Fruit fly (Drosophila melanogaster): Measurements from ENCODE around the gene Fancd2.

The Fancd2 gene

DNA sequence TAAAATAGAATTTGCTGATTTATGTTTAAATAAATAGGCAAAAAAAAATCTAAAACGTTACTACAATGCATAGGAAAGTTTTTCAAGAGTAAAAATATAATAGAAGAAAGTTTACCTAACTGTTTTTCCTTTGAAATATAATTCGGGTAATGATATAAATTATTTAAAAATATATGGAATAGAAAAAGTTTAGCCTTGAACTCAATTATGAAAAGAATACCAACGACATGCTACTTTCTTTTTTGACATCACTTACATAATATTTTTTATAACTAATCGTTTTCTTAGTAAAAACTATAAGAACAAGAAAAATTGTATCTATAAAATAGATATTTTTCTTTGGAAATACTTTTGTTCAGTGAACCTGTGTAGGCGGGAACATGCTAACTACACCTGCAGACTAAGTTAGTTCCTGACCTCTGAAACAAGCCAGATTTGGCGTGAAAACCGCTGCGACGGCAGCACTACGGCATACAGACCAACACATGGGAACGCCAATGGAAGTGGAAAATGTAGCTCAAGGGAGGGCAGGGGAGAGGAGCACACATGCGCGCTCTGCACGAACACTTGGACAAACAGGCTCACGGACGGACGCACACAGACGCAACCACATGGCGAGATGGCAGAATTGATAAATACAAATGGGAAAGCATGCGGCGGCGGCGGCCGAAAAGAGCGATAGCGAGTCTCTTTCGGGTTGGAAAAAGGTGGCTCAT, 13.6 kb upstream of the Fancd2 start:
- no peak for TF ChIP-seq noc (tag; optimal IDR thresholded peaks at IDR 0.05)

DNA sequence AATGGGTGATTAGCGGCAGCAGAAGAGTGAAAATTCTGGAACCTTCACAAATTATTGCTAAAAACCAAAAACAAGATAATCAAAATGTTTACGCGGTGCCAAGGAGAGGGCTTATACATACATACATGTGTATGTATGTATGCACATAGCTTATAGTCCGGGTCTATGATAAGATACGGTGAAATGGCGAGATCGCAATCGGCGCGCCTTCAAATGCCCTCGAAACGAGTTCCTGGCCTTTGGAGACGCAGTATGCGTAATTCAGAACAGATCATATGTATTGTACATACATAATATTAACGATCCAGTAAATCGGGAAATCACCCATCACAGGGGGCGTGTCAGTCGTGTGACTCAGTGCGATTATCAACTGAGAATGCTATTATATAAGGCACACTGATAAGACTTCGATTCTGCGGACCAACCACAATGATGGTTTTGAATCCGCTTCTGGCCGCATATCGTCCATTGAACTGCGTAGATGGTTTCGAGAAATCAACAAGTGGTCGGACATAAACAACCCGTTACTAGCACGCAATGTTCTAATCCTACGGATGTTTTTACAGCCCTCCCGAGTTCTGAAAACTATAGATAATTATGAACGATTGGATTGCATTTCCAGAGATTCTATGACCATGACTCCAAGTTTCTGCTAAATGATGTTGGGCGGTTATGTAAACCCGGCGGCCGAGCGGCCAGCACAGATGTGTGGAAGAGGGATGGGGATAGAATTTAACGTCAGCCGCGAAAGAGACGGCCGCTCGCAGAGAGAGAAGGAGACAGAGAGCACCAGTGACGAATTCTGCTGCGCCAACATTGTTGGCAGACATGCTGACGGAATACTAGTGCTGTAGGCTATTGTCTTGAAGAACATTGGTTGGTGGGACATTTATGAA, 12.8 kb upstream of the Fancd2 start:
- peak; percentile 70 for TF ChIP-seq noc (tag; optimal IDR thresholded peaks at IDR 0.05)

DNA sequence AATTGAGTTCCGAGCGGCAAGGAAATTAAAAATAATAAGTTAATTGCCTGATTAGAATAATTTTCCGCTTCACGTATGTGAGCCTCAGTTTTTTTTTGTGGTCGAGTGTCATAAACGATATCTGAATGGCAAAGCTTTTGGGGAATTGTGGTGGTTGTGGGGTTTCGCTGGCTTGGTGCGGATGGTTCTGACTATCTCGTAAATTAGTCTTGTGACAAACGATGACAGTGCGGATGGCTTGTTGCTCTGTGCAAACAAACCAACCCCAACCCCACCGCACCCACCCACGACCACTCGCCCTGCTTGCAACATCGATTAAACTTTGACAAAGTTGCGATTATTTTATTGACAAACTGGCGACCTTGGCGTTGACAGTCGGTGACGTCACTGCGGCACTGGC, 10.9 kb upstream of the Fancd2 start:
- no peak for TF ChIP-seq noc (tag; optimal IDR thresholded peaks at IDR 0.05)

DNA sequence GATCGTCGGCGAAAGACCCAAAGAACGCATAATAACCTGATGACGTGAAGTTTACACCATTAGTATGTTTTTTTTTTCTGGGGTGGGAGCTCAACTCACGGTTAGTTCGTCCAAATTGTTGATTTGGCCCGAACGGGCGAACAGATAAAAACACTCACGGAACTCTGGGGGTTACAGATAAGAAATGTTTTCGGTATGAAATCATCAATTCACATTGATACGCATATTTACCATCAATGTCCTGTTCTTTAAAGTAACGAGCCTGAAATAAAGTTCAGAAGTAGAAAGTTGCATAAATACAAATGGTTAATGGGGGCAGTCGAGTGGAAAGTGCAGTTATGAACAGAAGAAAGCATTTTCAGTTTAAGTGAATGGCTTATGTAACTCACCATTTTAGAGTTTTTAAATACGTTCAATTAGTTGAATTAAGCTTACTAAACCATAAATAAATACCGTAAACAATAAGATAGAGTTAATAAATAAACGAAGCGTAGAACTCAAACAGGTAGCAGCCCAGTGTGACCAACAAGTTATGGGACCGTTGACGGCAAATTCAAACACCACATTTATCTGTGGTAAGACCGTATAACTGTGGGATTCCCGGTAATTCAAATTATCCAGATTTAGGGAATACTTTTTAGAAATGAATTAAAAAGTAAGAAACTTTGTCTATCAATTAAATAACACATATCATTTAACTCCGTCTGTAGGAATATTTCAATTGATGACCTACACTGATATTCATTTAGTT, 7.9 kb upstream of the Fancd2 start, which contains the start of gene CG17272:
CG17272 (minus strand) TSS at position 536 of the 751 bp plus-strand sequence.
- TF ChIP-seq noc (tag; optimal IDR thresholded peaks at IDR 0.05) = no peak

DNA sequence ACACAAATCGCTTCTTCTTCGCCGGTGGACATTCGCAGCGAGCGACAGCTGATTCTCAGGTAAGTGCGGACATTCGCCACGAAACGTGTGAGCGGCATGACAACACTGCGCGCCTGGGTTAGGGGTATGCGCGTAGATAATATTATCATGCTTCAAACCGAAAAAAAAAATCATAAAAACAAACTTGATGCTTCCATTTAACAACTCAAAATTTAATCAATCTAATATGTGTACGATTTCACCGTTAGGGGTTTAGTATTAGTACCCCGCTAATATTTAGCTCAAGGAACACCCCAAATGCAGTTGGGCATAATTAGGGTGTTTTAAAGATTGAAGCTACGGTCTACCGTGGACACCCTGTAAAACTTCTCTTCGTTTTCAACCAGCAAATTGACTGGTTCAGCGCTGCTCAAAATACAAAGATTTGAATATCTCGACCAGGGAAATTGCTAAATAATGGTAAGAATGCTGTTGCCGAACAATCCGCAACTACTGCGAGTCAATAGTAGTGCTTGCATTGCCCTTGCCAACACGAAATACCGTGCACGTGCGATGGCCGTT, 5.9 kb upstream of the Fancd2 start, which contains the start of the genes CG17271 and RpS20:
CG17271 (minus strand) TSS at position 34 of the 561 bp plus-strand sequence.
RpS20 (plus strand) TSS at position 367 of the 561 bp plus-strand sequence.
- TF ChIP-seq noc (tag; optimal IDR thresholded peaks at IDR 0.05) = peak; percentile 77

DNA sequence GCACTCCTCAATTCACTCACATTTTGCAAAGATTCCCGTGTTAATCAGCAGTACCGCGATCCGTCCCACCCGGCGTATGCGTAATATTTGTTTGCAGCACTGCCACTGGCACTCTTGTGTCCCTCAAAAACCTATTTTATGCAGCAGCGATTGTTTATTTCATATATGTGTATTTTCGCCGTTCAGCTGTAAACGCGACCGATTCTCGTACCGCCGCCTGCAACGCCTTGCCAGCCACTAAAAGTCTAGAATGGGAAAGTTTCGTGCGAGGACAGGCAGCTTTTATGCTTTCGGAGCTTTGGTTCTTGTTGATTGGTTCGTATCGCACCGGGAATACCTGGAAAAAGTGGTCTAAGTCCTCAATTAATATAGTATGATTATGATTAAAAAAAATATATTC, 2.7 kb upstream of the Fancd2 start, which contains the start of gene CG17270:
CG17270 (minus strand) TSS at position 241 of the 400 bp plus-strand sequence.
- TF ChIP-seq noc (tag; optimal IDR thresholded peaks at IDR 0.05) = no peak

DNA sequence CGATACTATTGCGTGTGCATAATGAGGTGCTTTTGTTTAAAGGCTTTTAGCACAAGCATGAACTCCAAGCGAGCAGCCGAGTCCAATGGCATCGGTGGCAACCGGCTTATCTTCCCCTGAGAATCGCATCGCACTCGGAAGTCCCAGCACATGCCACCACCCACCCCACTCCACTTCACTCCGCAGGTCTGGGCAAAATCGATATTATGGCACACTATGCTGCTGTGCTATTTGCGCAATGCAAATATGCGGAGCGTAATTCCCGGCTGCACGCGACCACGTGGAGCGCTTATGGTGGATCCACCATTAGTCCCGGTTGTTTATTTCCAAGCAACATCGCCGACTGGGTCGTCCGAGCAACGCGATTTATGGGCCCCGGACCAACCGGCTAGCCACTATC, 2.2 kb upstream of the Fancd2 start:
- no peak for TF ChIP-seq noc (tag; optimal IDR thresholded peaks at IDR 0.05)

DNA sequence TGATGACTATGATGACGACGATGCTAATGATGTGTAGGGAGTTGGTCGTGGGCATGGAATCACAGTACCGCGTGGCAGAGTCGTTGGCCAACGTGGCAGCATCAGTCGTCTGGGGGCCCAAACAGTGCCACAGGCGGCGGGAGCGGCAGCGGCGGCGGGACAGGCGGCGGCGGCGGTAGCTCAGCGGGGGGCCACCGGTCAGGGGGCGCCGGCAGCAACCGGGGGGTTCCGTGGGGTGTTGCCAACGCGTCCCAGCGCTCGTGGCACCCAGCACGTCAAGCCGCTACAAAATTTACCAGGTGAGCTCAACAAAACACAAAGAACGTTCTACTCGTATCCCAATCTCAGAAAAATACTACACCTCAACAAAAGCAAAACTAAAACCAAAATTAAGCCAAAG, 13.7 kb downstream of the Fancd2 start:
- no peak for TF ChIP-seq noc (tag; optimal IDR thresholded peaks at IDR 0.05)

DNA sequence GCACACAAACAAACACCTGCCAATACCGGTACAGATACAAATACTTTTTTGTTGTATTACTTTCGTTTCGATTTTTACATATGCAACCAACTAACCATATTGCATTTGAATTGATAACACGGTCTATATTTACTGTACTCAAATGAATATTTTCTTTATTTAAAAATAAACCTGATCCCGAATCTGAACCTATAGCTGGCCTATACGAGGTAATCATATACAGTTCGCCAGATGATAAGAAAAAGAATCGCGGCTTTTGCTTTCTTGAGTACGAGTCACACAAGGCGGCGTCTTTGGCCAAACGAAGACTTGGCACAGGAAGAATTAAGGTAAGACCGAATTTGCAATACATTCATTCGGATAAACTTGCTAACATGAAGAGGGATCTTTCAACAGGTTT, 19.0 kb downstream of the Fancd2 start:
- TF ChIP-seq noc (tag; optimal IDR thresholded peaks at IDR 0.05) = no peak

DNA sequence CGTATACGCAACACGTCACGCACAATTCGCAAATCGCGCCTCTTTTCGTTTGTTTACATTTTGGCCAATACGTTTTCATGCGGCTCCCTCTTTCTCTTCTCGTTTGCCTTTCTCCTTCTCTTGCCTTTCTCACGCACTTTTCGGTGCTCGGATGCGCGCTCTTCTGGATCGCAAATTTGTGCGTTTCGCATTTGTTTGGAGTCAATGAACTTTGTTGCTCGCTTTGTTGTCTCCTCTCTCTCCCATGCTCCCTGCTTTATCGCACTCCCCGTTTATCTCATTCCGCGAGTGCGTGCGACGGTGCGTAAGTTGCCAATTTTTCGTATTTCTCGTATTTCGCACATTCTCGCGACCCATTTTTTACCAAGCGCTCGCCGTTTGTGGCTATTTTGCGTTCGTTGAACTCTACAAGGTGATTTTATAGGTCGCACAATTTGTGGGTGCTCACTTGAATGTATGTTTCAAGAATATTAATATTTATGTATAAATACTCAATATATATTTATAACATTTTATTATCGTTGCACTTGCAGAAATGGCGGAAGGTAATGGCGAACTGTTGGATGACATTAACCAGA, 24.7 kb downstream of the Fancd2 start:
- TF ChIP-seq noc (tag; optimal IDR thresholded peaks at IDR 0.05) = no peak

DNA sequence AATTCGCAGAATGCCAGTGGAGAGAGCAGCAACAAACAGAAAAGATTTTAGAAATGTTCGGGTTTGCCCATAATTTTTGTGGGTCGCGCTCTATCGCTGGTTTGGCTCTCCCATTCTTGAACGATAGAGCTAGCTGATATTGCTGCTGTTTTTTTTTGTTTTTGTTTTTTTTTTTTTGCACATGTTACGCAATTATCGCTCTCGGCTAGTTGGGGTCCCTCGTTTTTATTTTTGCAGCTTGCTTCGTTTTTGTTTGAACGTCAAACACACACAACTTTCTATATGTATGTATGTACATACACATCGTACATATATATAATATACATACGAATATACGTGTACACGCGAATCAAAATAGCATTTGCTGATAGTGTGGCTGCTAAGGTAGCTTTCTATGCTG, 25.6 kb downstream of the Fancd2 start:
- TF ChIP-seq noc (tag; optimal IDR thresholded peaks at IDR 0.05) = no peak

DNA sequence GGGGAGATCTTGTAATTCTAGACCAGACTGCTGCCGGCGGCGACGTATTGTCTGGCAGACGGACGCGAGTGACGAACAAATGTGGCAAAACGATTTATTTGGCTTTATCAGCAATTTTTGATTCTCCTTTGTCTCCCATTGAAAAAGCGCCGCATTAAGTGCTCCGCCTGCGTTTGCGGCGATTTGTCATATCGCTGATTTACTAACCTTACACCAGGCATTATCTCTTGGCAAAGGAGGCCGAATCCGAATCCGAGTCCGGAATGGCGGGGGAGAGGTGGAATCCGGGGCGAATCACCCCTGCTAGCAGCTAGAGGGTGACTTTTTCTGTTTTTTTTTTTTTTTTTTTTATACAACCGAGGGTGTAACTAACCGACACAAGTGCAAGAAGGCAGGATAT, 27.4 kb downstream of the Fancd2 start:
- no peak for TF ChIP-seq noc (tag; optimal IDR thresholded peaks at IDR 0.05)

DNA sequence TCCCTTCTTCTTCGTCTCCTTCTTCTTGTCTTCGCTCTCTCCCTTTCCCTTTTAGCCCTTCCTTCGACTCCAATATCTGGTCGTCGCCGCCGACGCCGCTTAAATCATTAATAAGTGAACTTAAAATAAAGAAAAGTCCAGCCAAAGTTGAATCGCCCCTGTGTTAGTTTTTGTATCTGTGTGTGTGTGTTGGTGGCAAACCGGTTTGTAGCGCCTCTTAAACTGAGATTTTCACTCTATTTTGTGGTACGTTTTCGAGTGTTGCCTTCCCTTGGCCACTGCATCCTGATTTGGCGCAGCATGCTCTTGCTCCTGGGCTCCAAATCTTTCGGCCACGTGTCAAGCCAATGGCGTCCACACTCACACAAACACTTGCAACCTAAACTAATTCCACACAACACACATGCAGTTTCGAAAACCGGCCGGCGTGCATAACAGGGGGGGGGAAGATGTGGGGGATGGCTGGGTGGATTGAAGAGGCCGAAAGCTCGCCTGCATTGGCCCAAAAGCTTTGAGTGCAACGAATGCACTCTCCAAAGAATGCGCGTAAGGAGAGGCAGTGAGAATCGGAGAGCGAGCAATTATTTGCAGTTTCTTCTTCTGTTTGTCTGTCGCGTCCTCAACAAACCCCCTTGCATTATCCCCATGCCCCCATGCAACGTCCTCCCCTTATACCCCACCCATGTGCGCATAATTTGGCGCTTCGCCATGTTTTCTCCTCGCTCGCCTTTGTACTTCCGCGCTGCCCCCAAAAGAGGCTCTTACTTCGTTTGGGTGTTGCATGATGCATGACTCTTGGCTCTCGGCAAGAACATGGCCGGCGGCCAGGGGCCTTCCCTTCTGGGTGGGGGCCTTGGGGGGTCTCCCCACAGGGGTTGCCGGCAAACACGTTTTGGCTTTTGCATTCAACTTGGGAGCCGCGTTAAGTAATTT, 31.3 kb downstream of the Fancd2 start:
- no peak for TF ChIP-seq noc (tag; optimal IDR thresholded peaks at IDR 0.05)

Measured in whole organism, larva.